Fruit fly (Drosophila melanogaster) whole organism, larva: ENCODE measurements around the gene CG2767.
"Not testable (repeated sequence)": the region's sequence is repeated elsewhere in the genome, so short reads cannot be mapped to it uniquely, and the experiment has no call there.

Experiments used
- noc ChIP-seq: fragments of 200-800 bp; sonication (Bioruptor generic); optimal IDR thresholded peaks from 3 replicates; lab custom pipeline; 2019; ENCODE audit warnings: missing biosample characterization, mild to moderate bottlenecking, missing genetic modification characterization, moderate library complexity

Gene CG2767

dm6 chr3R:8007595-8008255 lies at the start of gene CG2767:
Gene CG2767, minus strand, starts transcription at chr3R:8008110.
- no peak for TF ChIP-seq noc (tag; lab: Kevin White, UChicago)

dm6 chr3R:8049373-8049772 lies 41.5 kb upstream of the CG2767 start, which contains the start of gene CG43061:
Gene CG43061, plus strand, starts transcription at chr3R:8049673.
- not testable (repeated sequence) for TF ChIP-seq noc (tag; lab: Kevin White, UChicago)

dm6 chr3R:8048867-8049266 lies 41.0 kb upstream of the CG2767 start, which contains the start of gene CG43618:
Gene CG43618, plus strand, starts transcription at chr3R:8049167.
- TF ChIP-seq noc (tag; lab: Kevin White, UChicago): not testable (repeated sequence)

- TF ChIP-seq noc (tag; lab: Kevin White, UChicago): no peak
Measured at dm6 chr3R:8040843-8041242, 32.9 kb upstream of the CG2767 start, which contains the start of gene CG43060. Gene CG43060, plus strand, starts transcription at chr3R:8041224.

- no peak for TF ChIP-seq noc (tag; lab: Kevin White, UChicago)
Measured at dm6 chr3R:8038927-8039326, 31.0 kb upstream of the CG2767 start.

dm6 chr3R:8037896-8038295 lies 30.0 kb upstream of the CG2767 start:
- TF ChIP-seq noc (tag; lab: Kevin White, UChicago): no peak

dm6 chr3R:8032923-8033478 lies 25.1 kb upstream of the CG2767 start, which contains the start of the genes CG11035 and unc-45:
Gene CG11035, minus strand, starts transcription at chr3R:8033009.
Gene unc-45, plus strand, starts transcription at chr3R:8033301.
- TF ChIP-seq noc (tag; lab: Kevin White, UChicago): no peak

- TF ChIP-seq noc (tag; lab: Kevin White, UChicago): peak; percentile 68
Measured at dm6 chr3R:8030151-8030899, 22.4 kb upstream of the CG2767 start, which contains the start of the genes CG10903 and CG2747. Gene CG10903, plus strand, starts transcription at chr3R:8030411. Gene CG2747, minus strand, starts transcription at chr3R:8030790.

dm6 chr3R:8029496-8030013 lies 21.6 kb upstream of the CG2767 start, which contains the start of gene ImpE3:
Gene ImpE3, minus strand, starts transcription at chr3R:8029546.
- TF ChIP-seq noc (tag; lab: Kevin White, UChicago): peak; percentile 23

- TF ChIP-seq noc (tag; lab: Kevin White, UChicago): peak; percentile 69
Measured at dm6 chr3R:8027203-8027688, 19.3 kb upstream of the CG2767 start.

- TF ChIP-seq noc (tag; lab: Kevin White, UChicago): no peak
Measured at dm6 chr3R:8026515-8026914, 18.6 kb upstream of the CG2767 start.

- TF ChIP-seq noc (tag; lab: Kevin White, UChicago): no peak
Measured at dm6 chr3R:8013121-8014009, 5.5 kb upstream of the CG2767 start, which contains the start of the genes CG10435 and Pbp95. Gene CG10435, minus strand, starts transcription at chr3R:8013201. Gene Pbp95, plus strand, starts transcription at chr3R:8013791.

dm6 chr3R:8009080-8009620 lies 1.2 kb upstream of the CG2767 start, which contains the start of the genes CG11052 and CG3223:
Gene CG11052, minus strand, starts transcription at chr3R:8009297.
Gene CG3223, plus strand, starts transcription at chr3R:8009400.
- TF ChIP-seq noc (tag; lab: Kevin White, UChicago): no peak
